Worm (Caenorhabditis elegans): ENCODE results near the gene rha-1.

- TF ChIP-seq unc-62 (GFP tag; optimal IDR thresholded peaks at IDR 0.05) (no peak), snpc-4 (tag; optimal IDR thresholded peaks at IDR 0.05) (no peak), pha-4 (tag; optimal IDR thresholded peaks at IDR 0.05) (no peak), ztf-11 (tag; optimal IDR thresholded peaks at IDR 0.05) (no peak), blmp-1 (tag; optimal IDR thresholded peaks at IDR 0.05) (no peak), ceh-83 (GFP tag; optimal IDR thresholded peaks at IDR 0.05) (no peak)
These were observed 13.1 kb upstream of the rha-1 start, which contains the start of gene lat-1 for ce11 chrII:8896541-8896940.

Measured in whole organism, mixed stage, embryonic.